Fruit fly (Drosophila melanogaster) whole organism, embryonic: ENCODE measurements around the gene CG3651.

Source experiments
- B-H2 ChIP-seq: fragments of 200-800 bp; sonication (Bioruptor generic); optimal IDR thresholded peaks from 2 replicates; lab custom pipeline; 2018; ENCODE audit warnings: missing biosample characterization, mild to moderate bottlenecking, missing genetic modification characterization
- Bdp1 ChIP-seq: fragments of 200-800 bp; sonication (Bioruptor generic); optimal IDR thresholded peaks from 3 replicates; lab custom pipeline; 2016; ENCODE audit warnings: missing biosample characterization, missing genetic modification characterization
- Blimp-1 ChIP-seq: fragments of 200-800 bp; sonication (Bioruptor generic); optimal IDR thresholded peaks from 3 replicates; lab custom pipeline; 2018; ENCODE audit warnings: missing biosample characterization, missing genetic modification characterization, mild to moderate bottlenecking, moderate library complexity, missing genetic modification reagents
- CG10543 ChIP-seq: fragments of 200-800 bp; sonication (Bioruptor generic); optimal IDR thresholded peaks from 3 replicates; lab custom pipeline; 2017; ENCODE audit warnings: missing biosample characterization, mild to moderate bottlenecking, missing genetic modification characterization, moderate library complexity
- CG12104 ChIP-seq: fragments of 200-800 bp; sonication (Bioruptor generic); optimal IDR thresholded peaks from 3 replicates; lab custom pipeline; 2016; ENCODE audit warnings: missing biosample characterization, missing genetic modification characterization
- CG12219 ChIP-seq: fragments of 200-800 bp; sonication (Bioruptor generic); optimal IDR thresholded peaks from 3 replicates; lab custom pipeline; 2018; ENCODE audit warnings: missing biosample characterization, mild to moderate bottlenecking, missing genetic modification characterization
- CG12769 ChIP-seq: fragments of 200-800 bp; sonication (Bioruptor generic); optimal IDR thresholded peaks from 2 replicates; lab custom pipeline; 2019; ENCODE audit warnings: missing biosample characterization, mild to moderate bottlenecking, missing genetic modification characterization, moderate library complexity
- CG13894 ChIP-seq: fragments of 200-800 bp; sonication (Bioruptor generic); optimal IDR thresholded peaks from 3 replicates; lab custom pipeline; 2018; ENCODE audit warnings: missing biosample characterization, mild to moderate bottlenecking, missing genetic modification characterization, moderate library complexity
- CG15269 ChIP-seq: fragments of 200-800 bp; sonication (Bioruptor generic); optimal IDR thresholded peaks from 2 replicates; lab custom pipeline; 2018; ENCODE audit warnings: missing biosample characterization, mild to moderate bottlenecking, missing genetic modification characterization, moderate library complexity
- CG17328 ChIP-seq: fragments of 200-800 bp; sonication (Bioruptor generic); IDR thresholded peaks from 2 replicates; pipeline ENCODE4 v1.3.6; 2022; ENCODE audit warnings: missing biosample characterization, missing genetic modification characterization
- CG17361 ChIP-seq: fragments of 200-800 bp; sonication (Bioruptor generic); IDR thresholded peaks from 3 replicates; pipeline ENCODE4 v1.3.6; 2022; ENCODE audit warnings: missing biosample characterization, missing genetic modification characterization
- CG30403 ChIP-seq: fragments of 200-800 bp; sonication (Bioruptor generic); optimal IDR thresholded peaks from 3 replicates; lab custom pipeline; 2016; ENCODE audit warnings: missing biosample characterization, missing genetic modification characterization
- CG31365 ChIP-seq: fragments of 200-800 bp; sonication (Bioruptor generic); optimal IDR thresholded peaks from 2 replicates; lab custom pipeline; 2018; ENCODE audit warnings: missing biosample characterization, mild to moderate bottlenecking, missing genetic modification characterization
- CG33213 ChIP-seq: fragments of 200-800 bp; sonication (Bioruptor generic); optimal IDR thresholded peaks from 3 replicates; lab custom pipeline; 2016; ENCODE audit warnings: missing biosample characterization, missing genetic modification characterization
- CG4360 ChIP-seq: fragments of 200-800 bp; sonication (Bioruptor generic); IDR thresholded peaks from 2 replicates; pipeline ENCODE4 v1.3.6; 2022; ENCODE audit warnings: missing biosample characterization, missing genetic modification characterization
- CG43689 ChIP-seq: fragments of 200-800 bp; sonication (Bioruptor generic); IDR thresholded peaks from 2 replicates; pipeline ENCODE4 v1.3.6; 2022; ENCODE audit warnings: missing biosample characterization, missing genetic modification characterization
- CG6175 ChIP-seq: fragments of 200-800 bp; sonication (Bioruptor generic); IDR thresholded peaks from 3 replicates; pipeline ENCODE4 v1.3.6; 2022; ENCODE audit warnings: missing biosample characterization, missing genetic modification characterization
- CG6254 ChIP-seq: fragments of 200-800 bp; sonication (Bioruptor generic); optimal IDR thresholded peaks from 3 replicates; lab custom pipeline; 2017; ENCODE audit warnings: mild to moderate bottlenecking, missing biosample characterization, missing genetic modification reagents, missing genetic modification characterization
- CG6791 ChIP-seq: fragments of 200-800 bp; sonication (Bioruptor generic); IDR thresholded peaks from 3 replicates; pipeline ENCODE4 v1.3.6; 2022; ENCODE audit warnings: missing biosample characterization, missing genetic modification characterization; ENCODE audit not compliant: partially characterized antibody
- D19A ChIP-seq: fragments of 200-800 bp; optimal IDR thresholded peaks from 3 replicates; lab custom pipeline; 2019; ENCODE audit warnings: missing biosample characterization, mild to moderate bottlenecking, missing genetic modification characterization, moderate library complexity
- Deaf1 ChIP-seq: fragments of 200-800 bp; optimal IDR thresholded peaks from 3 replicates; lab custom pipeline; 2019; ENCODE audit warnings: missing biosample characterization, mild to moderate bottlenecking, missing genetic modification characterization, moderate library complexity
- Dip3 ChIP-seq: fragments of 200-800 bp; sonication (Bioruptor generic); optimal IDR thresholded peaks from 3 replicates; lab custom pipeline; 2016; ENCODE audit warnings: missing biosample characterization, missing genetic modification characterization
- Dll ChIP-seq: fragments of 200-800 bp; sonication (Bioruptor generic); IDR thresholded peaks from 4 replicates; pipeline ENCODE4 v1.3.6; 2022; ENCODE audit warnings: missing biosample characterization, missing genetic modification characterization; ENCODE audit not compliant: partially characterized antibody
- Drgx ChIP-seq: fragments of 200-800 bp; sonication (Bioruptor generic); IDR thresholded peaks from 2 replicates; pipeline ENCODE4 v1.3.6; 2022; ENCODE audit warnings: missing biosample characterization, missing genetic modification characterization
- HLH3B ChIP-seq: fragments of 200-800 bp; sonication (Bioruptor generic); IDR thresholded peaks from 2 replicates; pipeline ENCODE4 v1.3.6; 2022; ENCODE audit warnings: missing biosample characterization, missing genetic modification characterization
- MBD-R2 ChIP-seq: fragments of 200-800 bp; sonication (Bioruptor generic); IDR thresholded peaks from 2 replicates; pipeline ENCODE4 v1.3.6; 2022; ENCODE audit warnings: missing biosample characterization, missing genetic modification characterization
- Mrtf ChIP-seq: fragments of 200-800 bp; sonication (Bioruptor generic); IDR thresholded peaks from 3 replicates; pipeline ENCODE4 v1.3.6; 2022; ENCODE audit warnings: missing biosample characterization, missing genetic modification characterization
- Nf-YB ChIP-seq: fragments of 200-800 bp; sonication (Bioruptor generic); optimal IDR thresholded peaks from 3 replicates; lab custom pipeline; 2019; ENCODE audit warnings: missing biosample characterization, mild to moderate bottlenecking, missing genetic modification characterization, moderate library complexity
- Optix ChIP-seq: fragments of 200-800 bp; sonication (Bioruptor generic); IDR thresholded peaks from 3 replicates; pipeline ENCODE4 v1.3.6; 2022; ENCODE audit warnings: missing biosample characterization, missing genetic modification characterization
- Trl ChIP-seq, 3 experiments: fragments of >200 bp in 2 of 3; fragments of 200-800 bp in 1 of 3; sonication (Bioruptor generic) in 1 of 3; optimal IDR thresholded peaks; 2 replicates in 1 of 3; 3 replicates in 2 of 3; lab custom pipeline; 2016 to 2017; ENCODE audit warnings: missing biosample characterization in 1 of 3, missing genetic modification characterization in 1 of 3
- YL-1 ChIP-seq: fragments of 200-800 bp; sonication (Bioruptor generic); optimal IDR thresholded peaks from 3 replicates; lab custom pipeline; 2017; ENCODE audit warnings: missing biosample characterization, mild to moderate bottlenecking, missing genetic modification characterization
- ato ChIP-seq: fragments of 200-800 bp; sonication (Bioruptor generic); IDR thresholded peaks from 2 replicates; pipeline ENCODE4 v1.3.6; 2022; ENCODE audit warnings: missing biosample characterization, missing genetic modification characterization; ENCODE audit not compliant: partially characterized antibody
- cato ChIP-seq: fragments of 200-800 bp; sonication (Bioruptor generic); optimal IDR thresholded peaks from 2 replicates; lab custom pipeline; 2016; ENCODE audit warnings: missing biosample characterization, missing genetic modification characterization, borderline replicate concordance
- chn ChIP-seq: fragments of 200-800 bp; sonication (Bioruptor generic); optimal IDR thresholded peaks from 2 replicates; lab custom pipeline; 2016; ENCODE audit warnings: missing biosample characterization, missing genetic modification characterization
- crp ChIP-seq, 2 experiments: fragments of 200-800 bp; sonication (Bioruptor generic); optimal IDR thresholded peaks; 2 replicates in 1 of 2; 3 replicates in 1 of 2; lab custom pipeline; 2017; ENCODE audit warnings: missing biosample characterization in 2 of 2, missing genetic modification characterization in 2 of 2, mild to moderate bottlenecking in 1 of 2, moderate library complexity in 1 of 2
- danr ChIP-seq: fragments of 200-800 bp; sonication (Bioruptor generic); IDR thresholded peaks from 2 replicates; pipeline ENCODE4 v1.3.6; 2022; ENCODE audit warnings: missing biosample characterization, missing genetic modification characterization
- ewg ChIP-seq: fragments of 200-800 bp; sonication (Bioruptor generic); optimal IDR thresholded peaks from 3 replicates; lab custom pipeline; 2017; ENCODE audit warnings: mild to moderate bottlenecking, missing biosample characterization, missing genetic modification reagents, missing genetic modification characterization
- fd64A ChIP-seq: fragments of 200-800 bp; sonication (Bioruptor generic); optimal IDR thresholded peaks from 3 replicates; lab custom pipeline; 2018; ENCODE audit warnings: missing biosample characterization, mild to moderate bottlenecking, missing genetic modification characterization
- hkb ChIP-seq, 2 experiments: fragments of 200-800 bp in 1 of 2; fragments of >200 bp in 1 of 2; sonication (Bioruptor generic) in 1 of 2; IDR thresholded peaks in 1 of 2; optimal IDR thresholded peaks in 1 of 2; 2 replicates each; pipeline versions ENCODE4 v1.3.6 to Lab custom; 2017 to 2022; ENCODE audit warnings: missing biosample characterization in 1 of 2, missing genetic modification characterization in 1 of 2
- insv ChIP-seq, 2 experiments: fragments of 200-800 bp; sonication (Bioruptor generic); optimal IDR thresholded peaks; 3 replicates each; lab custom pipeline; 2016 to 2018; ENCODE audit warnings: missing biosample characterization in 2 of 2, missing genetic modification characterization in 2 of 2
- jigr1 ChIP-seq: fragments of 200-800 bp; sonication (Bioruptor generic); IDR thresholded peaks from 3 replicates; pipeline ENCODE4 v1.3.6; 2022; ENCODE audit warnings: missing biosample characterization, missing genetic modification characterization
- lab ChIP-seq: fragments of 200-800 bp; sonication (Bioruptor generic); optimal IDR thresholded peaks from 3 replicates; lab custom pipeline; 2017; ENCODE audit warnings: missing biosample characterization, missing genetic modification characterization, mild to moderate bottlenecking, moderate library complexity, missing genetic modification reagents
- lov ChIP-seq, 2 experiments: fragments of 200-800 bp in 1 of 2; fragments of >200 bp in 1 of 2; sonication (Bioruptor generic) in 1 of 2; IDR thresholded peaks in 1 of 2; optimal IDR thresholded peaks in 1 of 2; 2 replicates in 1 of 2; 3 replicates in 1 of 2; pipeline versions ENCODE4 v1.3.6 to Lab custom; 2017 to 2022; ENCODE audit warnings: missing biosample characterization in 1 of 2, missing genetic modification characterization in 1 of 2
- maf-S ChIP-seq: fragments of 200-800 bp; sonication (Bioruptor generic); optimal IDR thresholded peaks from 2 replicates; lab custom pipeline; 2016; ENCODE audit warnings: missing biosample characterization, missing genetic modification characterization
- pho ChIP-seq: fragments of 200-800 bp; sonication (Bioruptor generic); optimal IDR thresholded peaks from 2 replicates; lab custom pipeline; 2016; ENCODE audit warnings: missing biosample characterization, missing genetic modification characterization
- sima ChIP-seq: fragments of 200-800 bp; sonication (Bioruptor generic); optimal IDR thresholded peaks from 2 replicates; lab custom pipeline; 2016; ENCODE audit warnings: missing biosample characterization, missing genetic modification characterization
- slou ChIP-seq: fragments of 200-800 bp; sonication (Bioruptor generic); optimal IDR thresholded peaks from 3 replicates; lab custom pipeline; 2016; ENCODE audit warnings: missing biosample characterization, missing genetic modification characterization
- sna ChIP-seq: fragments of 200-800 bp; sonication (Bioruptor generic); IDR thresholded peaks from 2 replicates; pipeline ENCODE4 v1.3.6; 2022; ENCODE audit warnings: missing biosample characterization, missing genetic modification characterization; ENCODE audit not compliant: partially characterized antibody

Gene CG3651

DNA sequence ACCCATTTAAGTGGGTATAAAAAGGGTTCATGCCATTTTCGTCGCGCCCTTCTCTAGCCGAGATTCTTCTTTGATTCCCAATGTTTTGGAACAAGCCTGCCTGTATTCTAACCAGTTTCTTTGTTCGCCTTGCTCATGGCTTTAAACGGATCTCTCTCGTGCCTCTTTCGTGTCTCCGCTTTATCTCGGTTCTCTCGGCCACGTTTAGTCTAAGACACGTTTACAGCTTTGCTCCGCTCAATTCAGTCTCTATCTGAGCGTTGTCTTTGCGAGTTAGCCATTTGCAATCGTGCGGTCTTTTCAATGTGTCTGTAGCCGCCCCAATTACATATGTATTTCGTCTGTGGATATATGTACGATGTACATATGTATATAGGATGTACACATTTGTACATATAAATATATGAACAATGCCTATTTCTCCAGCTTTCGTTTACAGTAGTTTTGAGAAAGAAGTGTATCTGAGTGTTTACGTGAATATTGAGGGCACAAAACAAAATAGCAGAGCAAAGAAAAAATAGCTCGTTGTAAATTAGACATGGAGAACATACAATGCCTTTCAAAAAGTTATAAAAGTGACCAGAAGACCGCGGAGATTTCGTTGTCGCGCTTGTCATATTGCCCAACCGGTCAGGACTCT lies 13.1 kb downstream of the CG3651 start (continued):
- no peak for TF ChIP-seq CG33213
- no peak for TF ChIP-seq crp (GFP tag; optimal IDR thresholded peaks at IDR 0.05; lab: Kevin White, UChicago)
- peak; percentile 60 for TF ChIP-seq Deaf1 (tag; lab: Kevin White, UChicago)
- TF ChIP-seq Mrtf (GFP tag; lab: Robert Waterston, UW) = no peak
- no peak for TF ChIP-seq CG17361 (GFP tag; lab: Robert Waterston, UW)
- TF ChIP-seq maf-S (GFP tag; lab: Kevin White, UChicago) = no peak
- TF ChIP-seq Optix = no peak
- no peak for TF ChIP-seq fd64A (GFP tag; lab: Kevin White, UChicago)
- TF ChIP-seq cato = no peak
- peak; percentile 2 for TF ChIP-seq YL-1
- TF ChIP-seq CG30403 (GFP tag; lab: Kevin White, UChicago) = no peak
- TF ChIP-seq slou (GFP tag; lab: Kevin White, UChicago) = no peak
- TF ChIP-seq CG13894 (tag; lab: Kevin White, UChicago) = peak; percentile 54
- TF ChIP-seq Dip3 (GFP tag; lab: Kevin White, UChicago) = no peak
- no peak for TF ChIP-seq CG6175 (GFP tag; lab: Robert Waterston, UW)
- TF ChIP-seq HLH3B (GFP tag; lab: Robert Waterston, UW) = no peak
- TF ChIP-seq ato (GFP tag; lab: Robert Waterston, UW) = no peak
- peak; percentile 59 for TF ChIP-seq CG12769 (tag; lab: Kevin White, UChicago)
- TF ChIP-seq hkb (optimal IDR thresholded peaks at IDR 0.05; lab: Kevin White, UChicago) = no peak
- TF ChIP-seq hkb (GFP tag; IDR thresholded peaks at IDR 0.05; lab: Robert Waterston, UW) = peak; percentile 19; the same call in 1 of the 2 replicates
- TF ChIP-seq insv (GFP tag; optimal IDR thresholded peaks at IDR 0.05; lab: Kevin White, UChicago) = peak in 1 of 2 experiments; percentile 44
- no peak for TF ChIP-seq Nf-YB (GFP tag; lab: Kevin White, UChicago)
- no peak for TF ChIP-seq CG4360 (GFP tag; lab: Robert Waterston, UW)
- no peak for TF ChIP-seq danr (GFP tag; lab: Robert Waterston, UW)
- peak; percentile 62 to 77 for TF ChIP-seq Trl (optimal IDR thresholded peaks at IDR 0.05; lab: Kevin White, UChicago)
- no peak for TF ChIP-seq Trl (GFP tag; optimal IDR thresholded peaks at IDR 0.05; lab: Kevin White, UChicago)
- no peak for TF ChIP-seq B-H2 (GFP tag; lab: Kevin White, UChicago)
- no peak for TF ChIP-seq ewg (GFP tag; lab: Kevin White, UChicago)
- no peak for TF ChIP-seq pho (GFP tag; lab: Kevin White, UChicago)
- TF ChIP-seq CG17328 = no peak
- no peak for TF ChIP-seq CG6254 (GFP tag; lab: Kevin White, UChicago)
- no peak for TF ChIP-seq Bdp1 (GFP tag; lab: Kevin White, UChicago)
- no peak for TF ChIP-seq lov (optimal IDR thresholded peaks at IDR 0.05; lab: Kevin White, UChicago)
- no peak for TF ChIP-seq lov (GFP tag; IDR thresholded peaks at IDR 0.05; lab: Robert Waterston, UW)
- TF ChIP-seq CG12104 = no peak
- peak; percentile 22; the same call in 1 of the 2 replicates for TF ChIP-seq MBD-R2 (GFP tag; lab: Robert Waterston, UW)
- 0 out of 2 replicates have a peak, but pooled peaks have one; percentile 25 for TF ChIP-seq sna (GFP tag; lab: Robert Waterston, UW)
- no peak for TF ChIP-seq Drgx
- no peak for TF ChIP-seq chn
- TF ChIP-seq CG10543 (GFP tag; lab: Kevin White, UChicago) = peak; percentile 34
- peak; percentile 85 for TF ChIP-seq D19A (tag; lab: Kevin White, UChicago)
- TF ChIP-seq CG6791 (GFP tag; lab: Robert Waterston, UW) = no peak
- no peak for TF ChIP-seq CG31365 (tag; lab: Kevin White, UChicago)
- no peak for TF ChIP-seq jigr1 (GFP tag; lab: Robert Waterston, UW)
- no peak for TF ChIP-seq sima (GFP tag; lab: Kevin White, UChicago)
- no peak for TF ChIP-seq lab (GFP tag; lab: Kevin White, UChicago)
- TF ChIP-seq Blimp-1 (GFP tag; lab: Kevin White, UChicago) = no peak
- peak; percentile 45; the same call in 2 of the 4 replicates for TF ChIP-seq Dll (GFP tag; lab: Robert Waterston, UW)
- no peak for TF ChIP-seq CG12219 (GFP tag; lab: Kevin White, UChicago)
- TF ChIP-seq CG15269 (tag; lab: Kevin White, UChicago) = no peak
- TF ChIP-seq CG43689 = no peak
